Fruit fly (Drosophila melanogaster): ENCODE results near the gene ppan.

The ppan gene

dm6 chr3R:21116057-21116456 lies at the start of gene ppan (continued):
- TF ChIP-seq CG4328 (GFP tag; optimal IDR thresholded peaks at IDR 0.05) (no peak), Fer3 (tag; optimal IDR thresholded peaks at IDR 0.05) (no peak), CG3407 (GFP tag; optimal IDR thresholded peaks at IDR 0.05) (no peak), CG7745 (tag; optimal IDR thresholded peaks at IDR 0.05) (no peak), Hmx (GFP tag; optimal IDR thresholded peaks at IDR 0.05) (no peak), Ssrp (tag; optimal IDR thresholded peaks at IDR 0.05) (no peak), CG8765 (GFP tag; IDR thresholded peaks at IDR 0.05) (no peak), dmrt11E (tag; optimal IDR thresholded peaks at IDR 0.05) (no peak), Hr39 (optimal IDR thresholded peaks at IDR 0.05) (no peak), Dad (GFP tag; optimal IDR thresholded peaks at IDR 0.05) (no peak), kah (GFP tag; optimal IDR thresholded peaks at IDR 0.05) (no peak), Drgx (GFP tag; IDR thresholded peaks at IDR 0.05) (no peak), cas (GFP tag; IDR thresholded peaks at IDR 0.05) (no peak), CG7556 (GFP tag; optimal IDR thresholded peaks at IDR 0.05) (no peak), sens-2 (GFP tag; IDR thresholded peaks at IDR 0.05) (no peak), CG31388 (GFP tag; optimal IDR thresholded peaks at IDR 0.05) (no peak), Nf-YB (GFP tag; optimal IDR thresholded peaks at IDR 0.05) (no peak), CG1792 (GFP tag; optimal IDR thresholded peaks at IDR 0.05) (no peak), phol (tag; optimal IDR thresholded peaks at IDR 0.05) (peak; percentile 28), slp2 (GFP tag; optimal IDR thresholded peaks at IDR 0.05) (no peak), stc (GFP tag; IDR thresholded peaks at IDR 0.05) (no peak), stwl (tag; optimal IDR thresholded peaks at IDR 0.05) (peak; percentile 75), CG32772 (GFP tag; IDR thresholded peaks at IDR 0.05) (no peak), Elba2 (GFP tag; optimal IDR thresholded peaks at IDR 0.05) (no peak), CG11247 (GFP tag; IDR thresholded peaks at IDR 0.05) (no peak), grn (GFP tag; optimal IDR thresholded peaks at IDR 0.05) (no peak), CG12659 (GFP tag; optimal IDR thresholded peaks at IDR 0.05) (no peak), disco-r (GFP tag; optimal IDR thresholded peaks at IDR 0.05) (no peak), gsb (GFP tag; IDR thresholded peaks at IDR 0.05) (no peak), CG2889 (GFP tag; IDR thresholded peaks at IDR 0.05) (no peak), CG6791 (GFP tag; IDR thresholded peaks at IDR 0.05; ENCODE audit: partially characterized antibody) (peak; percentile 50; the same call in 1 of the 3 replicates), CG7271 (tag; optimal IDR thresholded peaks at IDR 0.05) (no peak), CG9437 (GFP tag; optimal IDR thresholded peaks at IDR 0.05) (no peak), BtbVII (GFP tag; optimal IDR thresholded peaks at IDR 0.05) (no peak), fd96Cb (tag; optimal IDR thresholded peaks at IDR 0.05) (no peak), MBD-R2 (GFP tag; IDR thresholded peaks at IDR 0.05) (peak; percentile 82), CG4424 (GFP tag; optimal IDR thresholded peaks at IDR 0.05) (no peak), NC2β (GFP tag; optimal IDR thresholded peaks at IDR 0.05) (peak; percentile 2), E2f1 (GFP tag; IDR thresholded peaks at IDR 0.05) (no peak), CG4730 (GFP tag; IDR thresholded peaks at IDR 0.05) (no peak), Dll (GFP tag; IDR thresholded peaks at IDR 0.05; ENCODE audit: partially characterized antibody) (0 out of 4 replicates have a peak, but pooled peaks have one; percentile 34), bigmax (GFP tag; optimal IDR thresholded peaks at IDR 0.05) (no peak), HHEX (GFP tag; optimal IDR thresholded peaks at IDR 0.05) (no peak), CG7372 (GFP tag; IDR thresholded peaks at IDR 0.05) (no peak), Ptx1 (GFP tag; IDR thresholded peaks at IDR 0.05) (no peak), Ada2b (GFP tag; IDR thresholded peaks at IDR 0.05) (no peak), Six4 (GFP tag; optimal IDR thresholded peaks at IDR 0.05) (no peak), CG1233 (GFP tag; optimal IDR thresholded peaks at IDR 0.05) (no peak), lola (GFP tag; optimal IDR thresholded peaks at IDR 0.05) (no peak), CG13424 (tag; optimal IDR thresholded peaks at IDR 0.05) (no peak), Hr51 (GFP tag; optimal IDR thresholded peaks at IDR 0.05) (no peak), eve (GFP tag; optimal IDR thresholded peaks at IDR 0.05) (no peak)
